Worm (Caenorhabditis elegans) whole organism, late embryonic: ENCODE results near the gene smf-2.

Experiments
- ceh-2 ChIP-seq: sonication (generic microtip); optimal IDR thresholded peaks from 2 replicates; lab custom pipeline; 2016; ENCODE audit warnings: missing genotype, missing genetic modification characterization, missing compliant biosample characterization
- ceh-24 ChIP-seq: sonication (generic microtip); optimal IDR thresholded peaks from 2 replicates; lab custom pipeline; 2016; ENCODE audit warnings: mild to moderate bottlenecking, missing genetic modification characterization, missing compliant biosample characterization
- ceh-31 ChIP-seq: sonication (generic microtip); optimal IDR thresholded peaks from 2 replicates; lab custom pipeline; 2016; ENCODE audit warnings: missing genetic modification characterization, missing compliant biosample characterization
- ceh-34 ChIP-seq: sonication (generic microtip); optimal IDR thresholded peaks from 2 replicates; lab custom pipeline; 2016; ENCODE audit warnings: mild to moderate bottlenecking, missing genetic modification characterization, missing compliant biosample characterization
- ceh-6 ChIP-seq: fragments of 200-800 bp; sonication (Bioruptor generic); optimal IDR thresholded peaks from 2 replicates; lab custom pipeline; 2018; ENCODE audit warnings: mild to moderate bottlenecking, missing genetic modification characterization, missing compliant biosample characterization
- che-1 ChIP-seq: sonication (generic microtip); optimal IDR thresholded peaks from 2 replicates; lab custom pipeline; 2016; ENCODE audit warnings: mild to moderate bottlenecking, missing genetic modification characterization, missing compliant biosample characterization
- dmd-4 ChIP-seq: sonication (generic microtip); optimal IDR thresholded peaks from 2 replicates; lab custom pipeline; 2016; ENCODE audit warnings: borderline replicate concordance, missing genetic modification characterization, missing compliant biosample characterization
- elt-2 ChIP-seq: sonication (generic microtip); optimal IDR thresholded peaks from 2 replicates; lab custom pipeline; 2016; ENCODE audit warnings: missing genetic modification reagents, missing genetic modification characterization, missing compliant biosample characterization
- fkh-6 ChIP-seq: sonication (generic microtip); optimal IDR thresholded peaks from 2 replicates; lab custom pipeline; 2016; ENCODE audit warnings: missing genetic modification characterization, missing compliant biosample characterization
- hlh-30 ChIP-seq: sonication (generic microtip); optimal IDR thresholded peaks from 2 replicates; lab custom pipeline; 2017; ENCODE audit warnings: antibody characterized with exemption, missing genetic modification characterization, missing compliant biosample characterization; ENCODE audit not compliant: insufficient read depth
- hlh-8 ChIP-seq: sonication (generic microtip); optimal IDR thresholded peaks from 2 replicates; lab custom pipeline; 2016; ENCODE audit warnings: missing genotype, missing genetic modification characterization, missing compliant biosample characterization
- nhr-11 ChIP-seq: fragments of 150-350 bp; optimal IDR thresholded peaks from 2 replicates; lab custom pipeline; 2014; ENCODE audit warnings: missing biosample characterization, missing genetic modification characterization
- pha-2 ChIP-seq: sonication (generic microtip); optimal IDR thresholded peaks from 2 replicates; lab custom pipeline; 2017; ENCODE audit warnings: mild to moderate bottlenecking, missing genetic modification characterization, missing compliant biosample characterization
- rnt-1 ChIP-seq: sonication (generic microtip); optimal IDR thresholded peaks from 2 replicates; lab custom pipeline; 2016; ENCODE audit warnings: missing genetic modification characterization, missing compliant biosample characterization
- sdc-2 ChIP-seq: sonication (generic microtip); optimal IDR thresholded peaks from 2 replicates; lab custom pipeline; 2016; ENCODE audit warnings: missing genotype, missing genetic modification characterization, missing compliant biosample characterization
- sox-2 ChIP-seq: fragments of 200-800 bp; sonication (Bioruptor generic); IDR thresholded peaks from 2 replicates; pipeline ENCODE4 v1.3.6; 2022; ENCODE audit warnings: missing genetic modification reagents, missing genetic modification characterization, missing compliant biosample characterization
- sox-4 ChIP-seq: sonication (generic microtip); optimal IDR thresholded peaks from 2 replicates; lab custom pipeline; 2017; ENCODE audit warnings: mild to moderate bottlenecking, missing genetic modification characterization, inconsistent platforms, missing compliant biosample characterization
- tbx-2 ChIP-seq: sonication (generic microtip); optimal IDR thresholded peaks from 2 replicates; lab custom pipeline; 2016; ENCODE audit warnings: missing genetic modification characterization, missing compliant biosample characterization
- tbx-7 ChIP-seq: sonication (generic microtip); optimal IDR thresholded peaks from 2 replicates; lab custom pipeline; 2016; ENCODE audit warnings: missing genotype, missing genetic modification characterization, missing compliant biosample characterization
- unc-3 ChIP-seq, 2 experiments: fragments of 200-800 bp in 1 of 2; sonication (Bioruptor generic) in 1 of 2; sonication (generic microtip) in 1 of 2; conservative IDR thresholded peaks in 1 of 2; optimal IDR thresholded peaks in 1 of 2; 2 replicates each; pipeline versions ENCODE4 v1.3.6 to Lab custom; 2016 to 2022; ENCODE audit warnings: missing compliant biosample characterization in 2 of 2, missing genetic modification characterization in 2 of 2, missing genetic modification reagents in 1 of 2
- unc-86 ChIP-seq: sonication (generic microtip); optimal IDR thresholded peaks from 2 replicates; lab custom pipeline; 2016; ENCODE audit warnings: missing genetic modification characterization, missing compliant biosample characterization

smf-2 gene

DNA sequence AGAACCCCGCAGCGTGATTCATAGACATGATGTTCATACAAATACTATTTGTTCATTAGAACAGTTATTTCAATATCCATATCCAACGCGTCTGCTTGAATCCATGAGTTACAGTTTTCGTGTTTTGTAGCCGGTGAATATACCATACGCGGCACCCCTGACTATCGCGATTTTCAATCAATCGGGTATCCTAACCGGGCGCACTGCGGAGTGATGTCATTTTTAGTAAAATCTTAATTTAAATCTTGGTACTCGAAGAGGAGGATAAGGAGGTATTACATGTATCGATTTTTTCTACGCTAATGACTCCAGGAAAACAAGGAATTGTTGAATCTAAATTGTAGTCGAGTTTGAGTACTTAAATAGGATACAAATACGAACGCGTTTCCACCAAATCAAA is 49.1 kb downstream of the smf-2 start:
- no peak for TF ChIP-seq che-1 (tag; lab: Kevin White, UChicago)
- no peak for TF ChIP-seq fkh-6 (tag; lab: Kevin White, UChicago)
- no peak for TF ChIP-seq tbx-7 (tag; lab: Kevin White, UChicago)
- no peak for TF ChIP-seq ceh-24 (tag; lab: Kevin White, UChicago)
- TF ChIP-seq ceh-2 (tag; lab: Kevin White, UChicago), result no peak
- no peak for TF ChIP-seq tbx-2 (tag; lab: Kevin White, UChicago)
- no peak for TF ChIP-seq dmd-4 (tag; lab: Kevin White, UChicago)
- no peak for TF ChIP-seq sox-2 (GFP tag; lab: Robert Waterston, UW)

DNA sequence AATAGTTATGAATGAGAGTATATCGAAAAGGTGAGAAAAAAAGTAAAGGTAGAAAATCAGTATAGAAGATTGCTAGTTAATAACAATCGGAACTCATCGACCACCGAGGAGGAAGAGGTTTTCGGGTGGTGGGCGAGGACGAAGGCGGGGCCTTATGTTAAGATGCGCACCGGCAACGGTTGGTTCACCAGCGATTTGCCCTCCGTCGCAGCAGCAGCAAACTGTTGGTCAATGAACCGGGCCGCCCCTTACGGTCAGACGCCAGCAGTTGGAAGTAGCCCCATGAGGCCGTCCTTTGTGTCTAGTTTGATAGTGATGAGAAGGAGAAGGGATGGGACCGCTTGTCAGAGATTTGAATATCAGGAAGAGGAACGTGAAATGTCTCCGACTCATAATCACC is 49.6 kb downstream of the smf-2 start, which contains the start of gene nhr-137:
nhr-137 (minus strand) TSS at position 101 of the 400 bp plus-strand sequence.
- TF ChIP-seq elt-2 (tag; lab: Kevin White, UChicago), result no peak
- TF ChIP-seq hlh-8 (tag; lab: Kevin White, UChicago), result no peak
- TF ChIP-seq ceh-2 (tag; lab: Kevin White, UChicago), result no peak
- no peak for TF ChIP-seq fkh-6 (tag; lab: Kevin White, UChicago)
- TF ChIP-seq, all 69 proteins: peak for 0

ce11 chrX:6667468-6667867 is 51.0 kb downstream of the smf-2 start:
- TF ChIP-seq ceh-31 (tag; lab: Kevin White, UChicago) (no peak), rnt-1 (no peak), hlh-8 (tag; lab: Kevin White, UChicago) (no peak), ceh-6 (GFP tag; lab: Kevin White, UChicago) (no peak), sox-4 (no peak), ceh-34 (tag; lab: Kevin White, UChicago) (no peak), sdc-2 (tag; lab: Kevin White, UChicago) (no peak), pha-2 (tag; lab: Kevin White, UChicago) (no peak), hlh-30 (no peak), dmd-4 (tag; lab: Kevin White, UChicago) (no peak), unc-86 (tag; lab: Kevin White, UChicago) (no peak), unc-3 (GFP tag; conservative IDR thresholded peaks at IDR 0.05; lab: Robert Waterston, UW) (no peak), unc-3 (tag; optimal IDR thresholded peaks at IDR 0.05; lab: Kevin White, UChicago) (no peak), nhr-11 (tag; lab: Kevin White, UChicago) (no peak), ceh-2 (tag; lab: Kevin White, UChicago) (no peak)
